Worm (Caenorhabditis elegans) whole organism, young adult: ENCODE data around the gene C28H8.2.

Source experiments
- B0261.1 ChIP-seq: sonication (generic microtip); optimal IDR thresholded peaks from 2 replicates; lab custom pipeline; 2016; ENCODE audit warnings: mild to moderate bottlenecking, missing genetic modification characterization, moderate library complexity, missing compliant biosample characterization
- F57A8.1 ChIP-seq: fragments of 200-800 bp; sonication (Bioruptor generic); optimal IDR thresholded peaks from 2 replicates; lab custom pipeline; 2018; ENCODE audit warnings: mild to moderate bottlenecking, missing genetic modification characterization, moderate library complexity, missing compliant biosample characterization
- ama-1 ChIP-seq, 3 experiments: fragments of 150-350 bp in 1 of 3; sonication (generic microtip) in 2 of 3; optimal IDR thresholded peaks; 2 replicates each; lab custom pipeline; 2014 to 2018; ENCODE audit warnings: missing biosample characterization in 2 of 3, missing genetic modification characterization in 2 of 3, missing genetic modification reagents in 2 of 3
- ceh-27 ChIP-seq: fragments of 200-800 bp; sonication (Bioruptor generic); optimal IDR thresholded peaks from 2 replicates; lab custom pipeline; 2018; ENCODE audit warnings: mild to moderate bottlenecking, missing genetic modification characterization, moderate library complexity, missing compliant biosample characterization
- egrh-3 ChIP-seq: fragments of 200-800 bp; sonication (Bioruptor generic); IDR thresholded peaks from 2 replicates; pipeline ENCODE4 v1.3.6; 2022; ENCODE audit warnings: missing genetic modification reagents, missing genetic modification characterization, missing compliant biosample characterization
- hmg-20 ChIP-seq: fragments of 200-800 bp; sonication (Bioruptor generic); IDR thresholded peaks from 2 replicates; pipeline ENCODE4 v1.3.6; 2022; ENCODE audit warnings: missing genetic modification reagents, missing genetic modification characterization, missing compliant biosample characterization
- hsf-1 ChIP-seq: fragments of 200-800 bp; sonication (Bioruptor generic); IDR thresholded peaks from 2 replicates; pipeline ENCODE4 v1.3.6; 2022; ENCODE audit warnings: missing genetic modification reagents, missing genetic modification characterization, missing compliant biosample characterization
- let-607 ChIP-seq, 2 experiments: fragments of 200-800 bp in 1 of 2; sonication (Bioruptor generic) in 1 of 2; sonication (generic microtip) in 1 of 2; optimal IDR thresholded peaks; 2 replicates each; lab custom pipeline; 2016 to 2018; ENCODE audit warnings: mild to moderate bottlenecking in 2 of 2, missing compliant biosample characterization in 2 of 2, missing genetic modification characterization in 2 of 2, moderate library complexity in 2 of 2, missing genotype in 1 of 2
- madf-3 ChIP-seq: fragments of 200-800 bp; sonication (Bioruptor generic); IDR thresholded peaks from 2 replicates; pipeline ENCODE4 v1.3.6; 2022; ENCODE audit warnings: missing genetic modification reagents, missing genetic modification characterization, missing compliant biosample characterization
- nfya-2 ChIP-seq: fragments of 200-800 bp; sonication (Bioruptor generic); IDR thresholded peaks from 2 replicates; pipeline ENCODE4 v1.3.6; 2022; ENCODE audit warnings: missing genetic modification reagents, missing genetic modification characterization, missing compliant biosample characterization
- xnd-1 ChIP-seq: sonication (generic microtip); optimal IDR thresholded peaks from 2 replicates; lab custom pipeline; 2016; ENCODE audit warnings: missing genotype, missing genetic modification reagents, missing genetic modification characterization, missing compliant biosample characterization
- ztf-22 ChIP-seq: fragments of 200-800 bp; sonication (Bioruptor generic); optimal IDR thresholded peaks from 2 replicates; lab custom pipeline; 2018; ENCODE audit warnings: mild to moderate bottlenecking, missing genetic modification characterization, moderate library complexity, missing compliant biosample characterization

- TF ChIP-seq ceh-27 (GFP tag; lab: Kevin White, UChicago): no peak
- TF ChIP-seq nfya-2 (GFP tag; lab: Robert Waterston, UW): no peak
- TF ChIP-seq B0261.1 (tag; lab: Kevin White, UChicago): no peak
- TF ChIP-seq madf-3: no peak
- TF ChIP-seq hsf-1: no peak
- TF ChIP-seq let-607 (tag; optimal IDR thresholded peaks at IDR 0.05; lab: Kevin White, UChicago): no peak
- TF ChIP-seq egrh-3 (GFP tag; lab: Robert Waterston, UW): no peak
- no peak for TF ChIP-seq F57A8.1
- TF ChIP-seq ama-1 (optimal IDR thresholded peaks at IDR 0.05; lab: Kevin White, UChicago): no peak
- TF ChIP-seq ama-1 (GFP tag; optimal IDR thresholded peaks at IDR 0.05; lab: Kevin White, UChicago): no peak
- no peak for TF ChIP-seq hmg-20 (GFP tag; lab: Robert Waterston, UW)
- no peak for TF ChIP-seq ztf-22 (GFP tag; lab: Kevin White, UChicago)
- no peak for TF ChIP-seq xnd-1 (tag; lab: Kevin White, UChicago)
Measured at ce11 chrIII:5906059-5906458, 14.1 kb upstream of the C28H8.2 start, which contains the start of gene dpff-1.
